Worm (Caenorhabditis elegans): ENCODE measurements around the gene F28F9.2.

DNA sequence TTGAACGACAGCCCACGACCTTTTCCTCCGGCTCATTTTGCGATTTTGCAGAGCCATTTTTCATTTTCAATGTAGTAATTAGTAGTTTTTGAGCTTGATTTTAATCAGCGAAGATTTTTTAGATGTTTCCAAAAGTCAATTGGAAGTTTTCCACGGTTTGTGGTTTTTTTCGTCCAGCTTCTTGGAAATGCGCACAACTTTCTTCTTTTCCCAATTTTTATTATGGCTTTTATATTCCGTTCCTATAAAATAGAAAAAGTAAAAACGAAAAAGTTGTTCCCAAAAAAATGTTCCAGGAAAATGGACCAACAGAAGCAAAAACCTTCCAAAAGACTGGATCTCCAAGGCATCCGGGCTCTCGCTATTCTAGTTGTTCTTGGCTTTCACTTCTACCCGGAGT, 45.8 kb downstream of the F28F9.2 start, which contains the start of gene oac-22:
- TF ChIP-seq ztf-23 (GFP tag; IDR thresholded peaks at IDR 0.05) (no peak), flt-1 (GFP tag; IDR thresholded peaks at IDR 0.05) (no peak)
